Fruit fly (Drosophila melanogaster) whole organism, embryonic: Measurements from ENCODE around the gene CG10863.

Source experiments
- Abd-B ChIP-seq: fragments of 200-800 bp; sonication (Bioruptor generic); optimal IDR thresholded peaks from 2 replicates; lab custom pipeline; 2018; ENCODE audit warnings: missing biosample characterization, mild to moderate bottlenecking, missing genetic modification characterization, moderate library complexity
- Atf-2 ChIP-seq: fragments of 200-800 bp; sonication (Bioruptor generic); optimal IDR thresholded peaks from 2 replicates; lab custom pipeline; 2016; ENCODE audit warnings: missing biosample characterization, missing genetic modification characterization
- B-H2 ChIP-seq: fragments of 200-800 bp; sonication (Bioruptor generic); optimal IDR thresholded peaks from 2 replicates; lab custom pipeline; 2018; ENCODE audit warnings: missing biosample characterization, mild to moderate bottlenecking, missing genetic modification characterization
- BtbVII ChIP-seq: fragments of 200-800 bp; sonication (Bioruptor generic); optimal IDR thresholded peaks from 3 replicates; lab custom pipeline; 2017; ENCODE audit warnings: missing biosample characterization, mild to moderate bottlenecking, missing genetic modification characterization
- CG10543 ChIP-seq: fragments of 200-800 bp; sonication (Bioruptor generic); optimal IDR thresholded peaks from 3 replicates; lab custom pipeline; 2017; ENCODE audit warnings: missing biosample characterization, mild to moderate bottlenecking, missing genetic modification characterization, moderate library complexity
- CG10959 ChIP-seq: fragments of 200-800 bp; sonication (Bioruptor generic); IDR thresholded peaks from 2 replicates; pipeline ENCODE4 v1.3.6; 2022; ENCODE audit warnings: missing biosample characterization, missing genetic modification characterization
- CG10979 ChIP-seq: fragments of 200-800 bp; sonication (Bioruptor generic); optimal IDR thresholded peaks from 2 replicates; lab custom pipeline; 2018; ENCODE audit warnings: missing biosample characterization, mild to moderate bottlenecking, missing genetic modification characterization, moderate library complexity
- CG15073 ChIP-seq: fragments of 200-800 bp; sonication (Bioruptor generic); optimal IDR thresholded peaks from 2 replicates; lab custom pipeline; 2016; ENCODE audit warnings: missing biosample characterization, missing genetic modification characterization
- CG15269 ChIP-seq: fragments of 200-800 bp; sonication (Bioruptor generic); optimal IDR thresholded peaks from 2 replicates; lab custom pipeline; 2018; ENCODE audit warnings: missing biosample characterization, mild to moderate bottlenecking, missing genetic modification characterization, moderate library complexity
- CG15514 ChIP-seq: fragments of 200-800 bp; sonication (Bioruptor generic); optimal IDR thresholded peaks from 3 replicates; lab custom pipeline; 2017; ENCODE audit warnings: missing biosample characterization, missing genetic modification characterization, mild to moderate bottlenecking, moderate library complexity, missing genetic modification reagents
- CG16779 ChIP-seq: fragments of 200-800 bp; sonication (Bioruptor generic); IDR thresholded peaks from 2 replicates; pipeline ENCODE4 v1.3.6; 2022; ENCODE audit warnings: missing biosample characterization, missing genetic modification characterization
- CG31441 ChIP-seq: fragments of 200-800 bp; sonication (Bioruptor generic); IDR thresholded peaks from 2 replicates; pipeline ENCODE4 v1.3.6; 2022; ENCODE audit warnings: missing biosample characterization, missing genetic modification characterization
- CG3163 ChIP-seq: fragments of 200-800 bp; sonication (Bioruptor generic); optimal IDR thresholded peaks from 3 replicates; lab custom pipeline; 2016; ENCODE audit warnings: missing biosample characterization, missing genetic modification characterization
- CG3995 ChIP-seq: fragments of 200-800 bp; sonication (Bioruptor generic); optimal IDR thresholded peaks from 3 replicates; lab custom pipeline; 2016; ENCODE audit warnings: missing biosample characterization, missing genetic modification characterization
- CG4282 ChIP-seq: fragments of 200-800 bp; sonication (Bioruptor generic); optimal IDR thresholded peaks from 2 replicates; lab custom pipeline; 2016; ENCODE audit warnings: missing biosample characterization, missing genetic modification characterization
- CG4854 ChIP-seq: fragments of 200-800 bp; sonication (Bioruptor generic); optimal IDR thresholded peaks from 2 replicates; lab custom pipeline; 2016; ENCODE audit warnings: missing biosample characterization, missing genetic modification characterization, inconsistent platforms
- CG6175 ChIP-seq: fragments of 200-800 bp; sonication (Bioruptor generic); IDR thresholded peaks from 3 replicates; pipeline ENCODE4 v1.3.6; 2022; ENCODE audit warnings: missing biosample characterization, missing genetic modification characterization
- CG7839 ChIP-seq: fragments of 200-800 bp; sonication (Bioruptor generic); optimal IDR thresholded peaks from 3 replicates; lab custom pipeline; 2018; ENCODE audit warnings: missing biosample characterization, mild to moderate bottlenecking, missing genetic modification characterization, moderate library complexity
- CG8765 ChIP-seq: fragments of 200-800 bp; sonication (Bioruptor generic); IDR thresholded peaks from 2 replicates; pipeline ENCODE4 v1.3.6; 2022; ENCODE audit warnings: missing biosample characterization, missing genetic modification characterization
- CG9932 ChIP-seq: fragments of 200-800 bp; sonication (Bioruptor generic); IDR thresholded peaks from 2 replicates; pipeline ENCODE4 v1.3.6; 2022; ENCODE audit warnings: missing biosample characterization, missing genetic modification characterization
- CHES-1-like ChIP-seq: fragments of 200-800 bp; sonication (Bioruptor generic); optimal IDR thresholded peaks from 2 replicates; lab custom pipeline; 2016; ENCODE audit warnings: missing biosample characterization, missing genetic modification characterization
- Chrac-16 ChIP-seq: fragments of 200-800 bp; sonication (Bioruptor generic); optimal IDR thresholded peaks from 3 replicates; lab custom pipeline; 2016; ENCODE audit warnings: missing biosample characterization, missing genetic modification characterization
- Doc2 ChIP-seq: fragments of 200-800 bp; sonication (Bioruptor generic); IDR thresholded peaks from 2 replicates; pipeline ENCODE4 v1.3.6; 2022; ENCODE audit warnings: missing biosample characterization, missing genetic modification characterization
- Doc3 ChIP-seq: fragments of 200-800 bp; sonication (Bioruptor generic); IDR thresholded peaks from 3 replicates; pipeline ENCODE4 v1.3.6; 2022; ENCODE audit warnings: missing biosample characterization, missing genetic modification characterization; ENCODE audit not compliant: partially characterized antibody
- Fer2 ChIP-seq: fragments of 200-800 bp; sonication (Bioruptor generic); optimal IDR thresholded peaks from 2 replicates; lab custom pipeline; 2018; ENCODE audit warnings: missing biosample characterization, mild to moderate bottlenecking, missing genetic modification characterization, moderate library complexity
- GATAe ChIP-seq: fragments of 200-800 bp; sonication (Bioruptor generic); conservative IDR thresholded peaks from 2 replicates; pipeline ENCODE4 v1.3.6; 2022; ENCODE audit warnings: missing biosample characterization, missing genetic modification characterization
- H15 ChIP-seq: fragments of 200-800 bp; sonication (Bioruptor generic); IDR thresholded peaks from 3 replicates; pipeline ENCODE4 v1.3.6; 2022; ENCODE audit warnings: missing biosample characterization, missing genetic modification characterization
- Mad ChIP-seq: fragments of 200-800 bp; sonication (Bioruptor generic); optimal IDR thresholded peaks from 2 replicates; lab custom pipeline; 2016; ENCODE audit warnings: missing biosample characterization, missing genetic modification characterization
- Myb ChIP-seq: fragments of 200-800 bp; sonication (Bioruptor generic); optimal IDR thresholded peaks from 2 replicates; lab custom pipeline; 2016; ENCODE audit warnings: missing biosample characterization, missing genetic modification characterization
- Nf-YC ChIP-seq: fragments of 200-800 bp; optimal IDR thresholded peaks from 3 replicates; lab custom pipeline; 2019; ENCODE audit warnings: missing biosample characterization, mild to moderate bottlenecking, missing genetic modification characterization, moderate library complexity
- Sry-δ ChIP-seq: fragments of 200-800 bp; sonication (Bioruptor generic); optimal IDR thresholded peaks from 2 replicates; lab custom pipeline; 2016; ENCODE audit warnings: missing biosample characterization, missing genetic modification characterization
- abd-A ChIP-seq: fragments of 200-800 bp; sonication (Bioruptor generic); optimal IDR thresholded peaks from 3 replicates; lab custom pipeline; 2019; ENCODE audit warnings: missing biosample characterization, mild to moderate bottlenecking, missing genetic modification characterization, moderate library complexity
- cg ChIP-seq: fragments of 200-800 bp; sonication (Bioruptor generic); optimal IDR thresholded peaks from 3 replicates; lab custom pipeline; 2019; ENCODE audit warnings: missing biosample characterization, mild to moderate bottlenecking, missing genetic modification characterization, moderate library complexity
- crol ChIP-seq: fragments of 200-800 bp; sonication (Bioruptor generic); IDR thresholded peaks from 2 replicates; pipeline ENCODE4 v1.3.6; 2022; ENCODE audit warnings: missing biosample characterization, missing genetic modification characterization
- dmrt99B ChIP-seq: fragments of 200-800 bp; sonication (Bioruptor generic); optimal IDR thresholded peaks from 2 replicates; lab custom pipeline; 2018; ENCODE audit warnings: missing biosample characterization, mild to moderate bottlenecking, missing genetic modification characterization, moderate library complexity
- fu2 ChIP-seq: fragments of 200-800 bp; sonication (Bioruptor generic); optimal IDR thresholded peaks from 2 replicates; lab custom pipeline; 2016; ENCODE audit warnings: missing biosample characterization, missing genetic modification characterization
- gt ChIP-seq: fragments of 200-800 bp; sonication (Bioruptor generic); IDR thresholded peaks from 2 replicates; pipeline ENCODE4 v1.3.6; 2022; ENCODE audit warnings: missing biosample characterization, missing genetic modification characterization
- hb ChIP-seq: fragments of 200-800 bp; sonication (Bioruptor generic); IDR thresholded peaks from 3 replicates; pipeline ENCODE4 v1.3.6; 2022; ENCODE audit warnings: missing biosample characterization, missing genetic modification characterization; ENCODE audit not compliant: partially characterized antibody
- hth ChIP-seq: fragments of >200 bp; optimal IDR thresholded peaks from 2 replicates; lab custom pipeline; 2017; ENCODE audit warnings: inconsistent platforms
- lab ChIP-seq: fragments of 200-800 bp; sonication (Bioruptor generic); optimal IDR thresholded peaks from 3 replicates; lab custom pipeline; 2017; ENCODE audit warnings: missing biosample characterization, missing genetic modification characterization, mild to moderate bottlenecking, moderate library complexity, missing genetic modification reagents
- lbe ChIP-seq: fragments of 200-800 bp; sonication (Bioruptor generic); optimal IDR thresholded peaks from 2 replicates; lab custom pipeline; 2016; ENCODE audit warnings: missing biosample characterization, mild to moderate bottlenecking, missing genetic modification characterization
- nau ChIP-seq: fragments of 200-800 bp; sonication (Bioruptor generic); optimal IDR thresholded peaks from 3 replicates; lab custom pipeline; 2017; ENCODE audit warnings: missing biosample characterization, mild to moderate bottlenecking, missing genetic modification characterization, missing genetic modification reagents
- nerfin-1 ChIP-seq: fragments of 200-800 bp; sonication (Bioruptor generic); optimal IDR thresholded peaks from 3 replicates; lab custom pipeline; 2019; ENCODE audit warnings: missing biosample characterization, mild to moderate bottlenecking, missing genetic modification characterization, moderate library complexity
- org-1 ChIP-seq: fragments of 200-800 bp; sonication (Bioruptor generic); optimal IDR thresholded peaks from 2 replicates; lab custom pipeline; 2017; ENCODE audit warnings: missing biosample characterization, missing genetic modification characterization
- pfk ChIP-seq: fragments of 200-800 bp; sonication (Bioruptor generic); optimal IDR thresholded peaks from 2 replicates; lab custom pipeline; 2018; ENCODE audit warnings: missing biosample characterization, mild to moderate bottlenecking, missing genetic modification characterization, moderate library complexity
- scrt ChIP-seq: fragments of 200-800 bp; sonication (Bioruptor generic); optimal IDR thresholded peaks from 2 replicates; lab custom pipeline; 2018; ENCODE audit warnings: missing biosample characterization, mild to moderate bottlenecking, missing genetic modification characterization, moderate library complexity
- so ChIP-seq: fragments of 200-800 bp; sonication (Bioruptor generic); IDR thresholded peaks from 3 replicates; pipeline ENCODE4 v1.3.6; 2022; ENCODE audit warnings: missing biosample characterization, missing genetic modification characterization
- tll ChIP-seq, 2 experiments: fragments of 200-800 bp in 1 of 2; fragments of >200 bp in 1 of 2; sonication (Bioruptor generic) in 1 of 2; optimal IDR thresholded peaks; 2 replicates each; lab custom pipeline; 2017 to 2019; ENCODE audit warnings: missing biosample characterization in 2 of 2, missing genetic modification characterization in 2 of 2, mild to moderate bottlenecking in 1 of 2, moderate library complexity in 1 of 2
- z ChIP-seq: fragments of 200-800 bp; sonication (Bioruptor generic); IDR thresholded peaks from 3 replicates; pipeline ENCODE4 v1.3.6; 2022; ENCODE audit warnings: missing biosample characterization, missing genetic modification characterization
- zfh1 ChIP-seq: fragments of 200-800 bp; sonication (Bioruptor generic); IDR thresholded peaks from 3 replicates; pipeline ENCODE4 v1.3.6; 2022; ENCODE audit warnings: missing biosample characterization, missing genetic modification characterization

Gene CG10863

dm6 chr3L:3942241-3943028 is at the start of gene CG10863, which contains the start of gene CG14982 (continued):
- TF ChIP-seq BtbVII (GFP tag; lab: Kevin White, UChicago) (peak; percentile 26), CG6175 (no peak), scrt (peak; percentile 47), Chrac-16 (GFP tag; lab: Kevin White, UChicago) (no peak), so (GFP tag; lab: Robert Waterston, UW) (no peak), fu2 (GFP tag; lab: Kevin White, UChicago) (no peak), CG4282 (GFP tag; lab: Kevin White, UChicago) (no peak), CG10979 (tag; lab: Kevin White, UChicago) (no peak), cg (GFP tag; lab: Kevin White, UChicago) (no peak), Nf-YC (tag; lab: Kevin White, UChicago) (peak; percentile 4), abd-A (tag; lab: Kevin White, UChicago) (no peak), CG8765 (GFP tag; lab: Robert Waterston, UW) (no peak), CG4854 (no peak), CHES-1-like (no peak), z (GFP tag; lab: Robert Waterston, UW) (no peak), Atf-2 (no peak), Doc2 (no peak), CG31441 (GFP tag; lab: Robert Waterston, UW) (no peak), lbe (GFP tag; lab: Kevin White, UChicago) (peak; percentile 8), CG7839 (tag; lab: Kevin White, UChicago) (no peak), H15 (GFP tag; lab: Robert Waterston, UW) (no peak), dmrt99B (tag; lab: Kevin White, UChicago) (no peak), CG3163 (GFP tag; lab: Kevin White, UChicago) (no peak), B-H2 (GFP tag; lab: Kevin White, UChicago) (peak; percentile 35), GATAe (0 out of 2 replicates have a peak, but pooled peaks have one; percentile 14), Mad (GFP tag; lab: Kevin White, UChicago) (no peak), Abd-B (GFP tag; lab: Kevin White, UChicago) (no peak), CG10543 (peak; percentile 74), hth (lab: Kevin White, UChicago) (no peak), CG15514 (peak; percentile 60), lab (GFP tag; lab: Kevin White, UChicago) (peak; percentile 43), gt (GFP tag; lab: Robert Waterston, UW) (no peak), pfk (peak; percentile 85), org-1 (GFP tag; lab: Kevin White, UChicago) (no peak), CG3995 (no peak), CG9932 (no peak), CG10959 (no peak), zfh1 (no peak), hb (no peak), CG15073 (GFP tag; lab: Kevin White, UChicago) (no peak), CG16779 (no peak), tll (GFP tag; optimal IDR thresholded peaks at IDR 0.05; lab: Kevin White, UChicago) (no peak), nau (GFP tag; lab: Kevin White, UChicago) (no peak), nerfin-1 (peak; percentile 62), Doc3 (GFP tag; lab: Robert Waterston, UW) (no peak), crol (GFP tag; lab: Robert Waterston, UW) (no peak), CG15269 (peak; percentile 28), Sry-δ (GFP tag; lab: Kevin White, UChicago) (no peak), Myb (GFP tag; lab: Kevin White, UChicago) (peak; percentile 20), Fer2 (tag; lab: Kevin White, UChicago) (no peak)
